Worm (Caenorhabditis elegans): ENCODE data around the gene Y45F3A.1.

Gene Y45F3A.1

ce11 chrIII:10562542-10562941, 827 bp upstream of the Y45F3A.1 start:
- no peak for TF ChIP-seq cog-1 (tag; optimal IDR thresholded peaks at IDR 0.05)
- peak; percentile 70 for TF ChIP-seq T22C8.4 (GFP tag; IDR thresholded peaks at IDR 0.05)
- TF ChIP-seq ref-1 (GFP tag; conservative IDR thresholded peaks at IDR 0.05) = no peak
- no peak for TF ChIP-seq tab-1 (GFP tag; IDR thresholded peaks at IDR 0.05)

- TF ChIP-seq T22C8.4 (GFP tag; IDR thresholded peaks at IDR 0.05) (no peak), med-1 (GFP tag; optimal IDR thresholded peaks at IDR 0.05; ENCODE audit: insufficient read depth) (no peak), ztf-23 (GFP tag; IDR thresholded peaks at IDR 0.05) (no peak), flt-1 (GFP tag; IDR thresholded peaks at IDR 0.05) (no peak), ref-1 (GFP tag; conservative IDR thresholded peaks at IDR 0.05) (no peak), tab-1 (GFP tag; IDR thresholded peaks at IDR 0.05) (no peak), ztf-29 (GFP tag; IDR thresholded peaks at IDR 0.05) (no peak), cog-1 (tag; optimal IDR thresholded peaks at IDR 0.05) (no peak), klf-2 (GFP tag; conservative IDR thresholded peaks at IDR 0.05) (no peak)
These were observed 1.4 kb downstream of the Y45F3A.1 start, which contains the start of gene rab-30 for ce11 chrIII:10560296-10560695. Gene rab-30, plus strand, starts transcription at chrIII:10560596.

DNA sequence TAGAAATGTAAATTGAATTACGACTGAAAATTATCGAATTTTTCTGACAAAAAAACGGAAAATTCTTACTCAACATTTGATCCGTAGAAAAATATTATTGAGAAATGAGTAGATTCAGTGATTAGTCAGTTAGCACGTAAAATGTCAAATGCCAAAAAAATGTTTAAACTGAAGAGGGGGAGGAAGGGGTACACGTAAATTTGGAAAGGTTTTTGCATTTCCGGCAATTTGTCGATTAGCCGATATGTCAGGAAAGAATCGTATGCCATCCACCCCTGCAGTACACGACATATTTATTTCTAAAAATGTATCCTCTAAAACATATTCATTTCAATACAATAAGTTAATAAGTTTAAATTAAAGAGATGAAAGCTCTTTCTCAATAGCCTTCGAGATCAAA, 3.8 kb downstream of the Y45F3A.1 start, which contains the start of gene T21C12.4:
TSS of gene T21C12.4 (minus strand) at position 101 of the 400 bp plus-strand sequence.
- TF ChIP-seq flt-1 (GFP tag; IDR thresholded peaks at IDR 0.05) = no peak
- no peak for TF ChIP-seq klf-2 (GFP tag; conservative IDR thresholded peaks at IDR 0.05)
- no peak for TF ChIP-seq cog-1 (tag; optimal IDR thresholded peaks at IDR 0.05)
- no peak for TF ChIP-seq ref-1 (GFP tag; conservative IDR thresholded peaks at IDR 0.05)
- no peak for TF ChIP-seq med-1 (GFP tag; optimal IDR thresholded peaks at IDR 0.05; ENCODE audit: insufficient read depth)
- TF ChIP-seq T22C8.4 (GFP tag; IDR thresholded peaks at IDR 0.05) = no peak
- no peak for TF ChIP-seq tab-1 (GFP tag; IDR thresholded peaks at IDR 0.05)
- no peak for TF ChIP-seq ztf-29 (GFP tag; IDR thresholded peaks at IDR 0.05)
- no peak for TF ChIP-seq ztf-23 (GFP tag; IDR thresholded peaks at IDR 0.05)

DNA sequence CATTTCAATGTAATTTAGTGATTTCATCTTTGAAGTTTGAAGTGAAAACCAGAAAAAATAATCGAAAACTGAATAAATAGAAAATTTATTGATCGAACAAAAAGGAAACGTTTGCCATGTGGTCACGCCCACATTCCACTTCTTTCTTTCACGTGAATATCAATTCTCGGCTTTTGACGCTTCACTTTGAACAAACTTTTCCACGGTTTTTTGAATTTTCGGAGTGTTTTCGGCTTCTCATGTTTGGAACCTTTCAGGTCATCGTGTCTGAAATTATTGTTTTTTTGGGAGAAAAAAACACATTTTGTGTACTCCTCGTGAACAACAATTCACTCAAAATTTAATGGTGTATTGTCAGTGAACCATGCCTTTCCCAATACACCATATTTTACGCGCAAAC, 8.8 kb downstream of the Y45F3A.1 start, which contains the start of gene T21C12.8:
TSS of gene T21C12.8 (minus strand) at position 101 of the 400 bp plus-strand sequence.
- TF ChIP-seq ztf-29 (GFP tag; IDR thresholded peaks at IDR 0.05) = no peak
- no peak for TF ChIP-seq flt-1 (GFP tag; IDR thresholded peaks at IDR 0.05)
- no peak for TF ChIP-seq ztf-23 (GFP tag; IDR thresholded peaks at IDR 0.05)
- TF ChIP-seq klf-2 (GFP tag; conservative IDR thresholded peaks at IDR 0.05) = no peak
- no peak for TF ChIP-seq ref-1 (GFP tag; conservative IDR thresholded peaks at IDR 0.05)
- no peak for TF ChIP-seq tab-1 (GFP tag; IDR thresholded peaks at IDR 0.05)
- TF ChIP-seq T22C8.4 (GFP tag; IDR thresholded peaks at IDR 0.05) = no peak

DNA sequence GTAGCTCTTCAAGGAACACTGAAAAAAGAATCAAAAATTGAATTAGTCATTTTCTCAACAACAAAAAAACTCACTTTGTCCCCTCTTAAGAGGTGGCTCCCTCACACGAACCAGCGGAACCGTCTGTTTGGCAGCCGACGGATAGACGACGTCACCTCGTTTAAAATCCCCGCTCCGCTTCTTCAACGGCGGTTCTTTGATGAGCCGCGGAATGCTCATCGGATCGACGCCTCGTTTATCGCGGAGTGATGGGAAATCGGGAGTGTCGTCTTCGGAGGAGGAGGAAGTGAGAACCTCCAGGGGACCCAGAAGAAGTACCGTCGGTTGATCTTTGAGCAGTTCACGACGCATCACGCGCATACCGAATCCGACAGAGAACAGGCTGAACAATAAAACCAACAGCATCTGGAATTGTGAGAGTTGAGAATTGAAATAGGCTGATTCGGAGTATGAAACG, 22.9 kb downstream of the Y45F3A.1 start, which contains the start of gene nlp-68:
TSS of gene nlp-68 (minus strand) at position 407 of the 457 bp plus-strand sequence.
- no peak for TF ChIP-seq med-1 (GFP tag; optimal IDR thresholded peaks at IDR 0.05; ENCODE audit: insufficient read depth)
- TF ChIP-seq ztf-23 (GFP tag; IDR thresholded peaks at IDR 0.05) = no peak

DNA sequence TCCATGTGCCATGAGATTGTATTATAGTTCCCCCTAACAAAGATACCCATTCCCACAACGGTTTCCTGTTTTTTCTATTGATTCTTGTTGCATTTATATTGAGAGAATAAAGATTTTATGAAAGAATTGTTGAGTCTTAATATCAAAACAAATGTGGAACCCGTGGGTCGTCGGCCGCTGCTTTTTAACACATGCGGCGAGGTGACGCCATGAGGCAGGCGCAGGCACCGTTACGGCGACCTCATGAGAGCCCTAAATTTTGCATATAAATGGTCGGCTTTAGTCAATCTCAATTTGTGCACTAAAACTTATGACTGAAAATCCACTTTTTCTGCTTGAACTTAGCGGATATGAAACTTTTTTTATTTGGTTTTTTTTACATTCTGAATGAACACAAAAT, 24.2 kb downstream of the Y45F3A.1 start:
- TF ChIP-seq klf-2 (GFP tag; conservative IDR thresholded peaks at IDR 0.05) (no peak), med-1 (GFP tag; optimal IDR thresholded peaks at IDR 0.05; ENCODE audit: insufficient read depth) (no peak), cog-1 (tag; optimal IDR thresholded peaks at IDR 0.05) (no peak), ztf-23 (GFP tag; IDR thresholded peaks at IDR 0.05) (no peak)

DNA sequence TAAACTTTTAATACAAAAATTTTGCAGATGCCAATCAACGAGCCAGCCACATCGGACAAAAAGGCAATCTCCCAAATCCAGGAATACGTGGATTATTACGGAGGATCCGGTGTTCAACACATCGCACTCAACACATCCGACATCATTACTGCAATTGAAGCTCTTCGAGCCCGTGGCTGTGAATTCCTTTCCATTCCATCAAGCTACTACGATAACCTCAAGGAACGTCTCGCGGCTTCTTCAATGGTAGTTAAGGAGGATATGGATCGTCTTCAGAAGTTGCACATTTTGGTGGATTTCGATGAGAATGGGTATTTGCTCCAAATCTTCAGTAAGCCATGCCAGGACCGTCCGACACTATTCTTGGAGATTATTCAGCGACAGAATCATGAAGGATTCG, 24.7 kb downstream of the Y45F3A.1 start:
- TF ChIP-seq ztf-23 (GFP tag; IDR thresholded peaks at IDR 0.05) = no peak
- TF ChIP-seq flt-1 (GFP tag; IDR thresholded peaks at IDR 0.05) = no peak
- no peak for TF ChIP-seq ref-1 (GFP tag; conservative IDR thresholded peaks at IDR 0.05)
- TF ChIP-seq T22C8.4 (GFP tag; IDR thresholded peaks at IDR 0.05) = no peak
- no peak for TF ChIP-seq klf-2 (GFP tag; conservative IDR thresholded peaks at IDR 0.05)
- no peak for TF ChIP-seq cog-1 (tag; optimal IDR thresholded peaks at IDR 0.05)
- TF ChIP-seq med-1 (GFP tag; optimal IDR thresholded peaks at IDR 0.05; ENCODE audit: insufficient read depth) = no peak

- TF ChIP-seq med-1 (GFP tag; optimal IDR thresholded peaks at IDR 0.05; ENCODE audit: insufficient read depth) = no peak
- no peak for TF ChIP-seq ref-1 (GFP tag; conservative IDR thresholded peaks at IDR 0.05)
- TF ChIP-seq cog-1 (tag; optimal IDR thresholded peaks at IDR 0.05) = no peak
- no peak for TF ChIP-seq T22C8.4 (GFP tag; IDR thresholded peaks at IDR 0.05)
- TF ChIP-seq ztf-29 (GFP tag; IDR thresholded peaks at IDR 0.05) = no peak
- no peak for TF ChIP-seq flt-1 (GFP tag; IDR thresholded peaks at IDR 0.05)
- no peak for TF ChIP-seq klf-2 (GFP tag; conservative IDR thresholded peaks at IDR 0.05)
- no peak for TF ChIP-seq tab-1 (GFP tag; IDR thresholded peaks at IDR 0.05)
- TF ChIP-seq ztf-23 (GFP tag; IDR thresholded peaks at IDR 0.05) = no peak
These were observed 25.5 kb downstream of the Y45F3A.1 start for ce11 chrIII:10536087-10536723.

ce11 chrIII:10535226-10535625, 26.5 kb downstream of the Y45F3A.1 start, which contains the start of gene hpd-1:
Gene hpd-1, plus strand, starts transcription at chrIII:10535526.
- TF ChIP-seq tab-1 (GFP tag; IDR thresholded peaks at IDR 0.05) = no peak
- TF ChIP-seq ztf-23 (GFP tag; IDR thresholded peaks at IDR 0.05) = no peak
- no peak for TF ChIP-seq med-1 (GFP tag; optimal IDR thresholded peaks at IDR 0.05; ENCODE audit: insufficient read depth)
- no peak for TF ChIP-seq ref-1 (GFP tag; conservative IDR thresholded peaks at IDR 0.05)
- no peak for TF ChIP-seq klf-2 (GFP tag; conservative IDR thresholded peaks at IDR 0.05)
- no peak for TF ChIP-seq ztf-29 (GFP tag; IDR thresholded peaks at IDR 0.05)
- TF ChIP-seq flt-1 (GFP tag; IDR thresholded peaks at IDR 0.05) = no peak
- TF ChIP-seq cog-1 (tag; optimal IDR thresholded peaks at IDR 0.05) = no peak
- TF ChIP-seq T22C8.4 (GFP tag; IDR thresholded peaks at IDR 0.05) = no peak

- no peak for TF ChIP-seq ref-1 (GFP tag; conservative IDR thresholded peaks at IDR 0.05)
- TF ChIP-seq ztf-23 (GFP tag; IDR thresholded peaks at IDR 0.05) = no peak
- TF ChIP-seq ztf-29 (GFP tag; IDR thresholded peaks at IDR 0.05) = no peak
- TF ChIP-seq med-1 (GFP tag; optimal IDR thresholded peaks at IDR 0.05; ENCODE audit: insufficient read depth) = no peak
- no peak for TF ChIP-seq cog-1 (tag; optimal IDR thresholded peaks at IDR 0.05)
- no peak for TF ChIP-seq T22C8.4 (GFP tag; IDR thresholded peaks at IDR 0.05)
- TF ChIP-seq flt-1 (GFP tag; IDR thresholded peaks at IDR 0.05) = no peak
- no peak for TF ChIP-seq tab-1 (GFP tag; IDR thresholded peaks at IDR 0.05)
- no peak for TF ChIP-seq klf-2 (GFP tag; conservative IDR thresholded peaks at IDR 0.05)
These were observed 27.5 kb downstream of the Y45F3A.1 start for ce11 chrIII:10534191-10534590.

All from whole organism, midembryonic.